Fruit fly (Drosophila melanogaster) Kc167 (cell line): ENCODE measurements around the gene CG13305.

Source experiments
- Myc ChIP-seq: fragments of >200 bp; optimal IDR thresholded peaks from 2 replicates; lab custom pipeline; 2017; ENCODE audit warnings: missing external identifiers
- Sin3A ChIP-seq: fragments of >200 bp; optimal IDR thresholded peaks from 2 replicates; lab custom pipeline; 2018; ENCODE audit warnings: missing external identifiers
- h ChIP-seq: fragments of >200 bp; optimal IDR thresholded peaks from 3 replicates; lab custom pipeline; 2018; ENCODE audit warnings: missing external identifiers
- insv ChIP-seq: fragments of >200 bp; optimal IDR thresholded peaks from 3 replicates; lab custom pipeline; 2018; ENCODE audit warnings: missing external identifiers
- psq ChIP-seq: fragments of >200 bp; optimal IDR thresholded peaks from 2 replicates; lab custom pipeline; 2017; ENCODE audit warnings: missing external identifiers
- ttk ChIP-seq: sonication (Bioruptor generic); optimal IDR thresholded peaks from 2 replicates; lab custom pipeline; 2017; ENCODE audit warnings: missing external identifiers

- TF ChIP-seq Sin3A (lab: Kevin White, UChicago) (no peak), ttk (no peak), psq (lab: Kevin White, UChicago) (no peak), insv (lab: Kevin White, UChicago) (no peak), h (lab: Kevin White, UChicago) (no peak), Myc (no peak)
Observed at dm6 chr3L:8693558-8694502, 47.2 kb upstream of the CG13305 start.
